Fruit fly (Drosophila melanogaster) whole organism, embryonic: ENCODE measurements around the gene CG44362.

Experiments used
- CG11504 ChIP-seq: fragments of 200-800 bp; sonication (Bioruptor generic); optimal IDR thresholded peaks from 3 replicates; lab custom pipeline; 2019; ENCODE audit warnings: missing biosample characterization, mild to moderate bottlenecking, missing genetic modification characterization, moderate library complexity
- CG13287 ChIP-seq: fragments of 200-800 bp; sonication (Bioruptor generic); IDR thresholded peaks from 2 replicates; pipeline ENCODE4 v1.3.6; 2022; ENCODE audit warnings: missing biosample characterization, missing genetic modification characterization; ENCODE audit not compliant: partially characterized antibody
- CG13775 ChIP-seq: fragments of 200-800 bp; sonication (Bioruptor generic); optimal IDR thresholded peaks from 3 replicates; lab custom pipeline; 2017; ENCODE audit warnings: missing biosample characterization, mild to moderate bottlenecking, missing genetic modification characterization
- Mrtf ChIP-seq: fragments of 200-800 bp; sonication (Bioruptor generic); IDR thresholded peaks from 3 replicates; pipeline ENCODE4 v1.3.6; 2022; ENCODE audit warnings: missing biosample characterization, missing genetic modification characterization
- PHDP ChIP-seq: fragments of 200-800 bp; sonication (Bioruptor generic); optimal IDR thresholded peaks from 3 replicates; lab custom pipeline; 2018; ENCODE audit warnings: missing biosample characterization, mild to moderate bottlenecking, missing genetic modification characterization, moderate library complexity
- Sox102F ChIP-seq: fragments of 200-800 bp; sonication (Bioruptor generic); optimal IDR thresholded peaks from 2 replicates; lab custom pipeline; 2018; ENCODE audit warnings: missing biosample characterization, mild to moderate bottlenecking, missing genetic modification characterization, moderate library complexity
- sd ChIP-seq: fragments of 200-800 bp; sonication (Bioruptor generic); optimal IDR thresholded peaks from 3 replicates; lab custom pipeline; 2018; ENCODE audit warnings: missing biosample characterization, mild to moderate bottlenecking, missing genetic modification characterization, moderate library complexity

DNA sequence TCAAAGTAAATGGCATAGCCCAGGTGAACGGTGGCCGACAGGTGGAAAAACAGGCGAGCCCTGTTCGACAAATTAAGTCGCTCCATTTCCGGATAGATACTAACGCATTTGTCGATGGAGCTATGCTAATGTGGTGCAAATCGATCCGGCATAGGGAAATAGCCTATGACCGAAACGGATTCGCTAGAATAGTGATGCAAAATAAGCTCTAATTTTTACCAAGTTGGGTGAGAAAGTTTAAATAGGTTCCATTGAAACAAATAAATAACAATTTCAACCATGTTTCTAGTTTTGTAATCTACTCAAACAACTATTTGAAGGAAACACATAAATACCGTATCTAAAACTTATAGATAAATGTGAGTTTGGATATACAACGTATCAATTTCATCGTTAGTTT, 38.0 kb downstream of the CG44362 start, which contains the start of gene CG6149:
- TF ChIP-seq PHDP (tag; lab: Kevin White, UChicago) (no peak), CG13287 (GFP tag; lab: Robert Waterston, UW) (no peak), CG11504 (tag; lab: Kevin White, UChicago) (no peak), Mrtf (GFP tag; lab: Robert Waterston, UW) (no peak), sd (tag; lab: Kevin White, UChicago) (no peak), CG13775 (GFP tag; lab: Kevin White, UChicago) (no peak), Sox102F (GFP tag; lab: Kevin White, UChicago) (no peak)
